Fruit fly (Drosophila melanogaster) whole organism, embryonic: ENCODE data around the gene CG32066.

Source experiments
- Bgb ChIP-seq: fragments of 200-800 bp; sonication (Bioruptor generic); IDR thresholded peaks from 2 replicates; pipeline ENCODE4 v1.3.6; 2022; ENCODE audit warnings: missing biosample characterization, missing genetic modification characterization; ENCODE audit not compliant: partially characterized antibody
- CG10209 ChIP-seq: fragments of 200-800 bp; sonication (Bioruptor generic); optimal IDR thresholded peaks from 3 replicates; lab custom pipeline; 2017; ENCODE audit warnings: missing biosample characterization, mild to moderate bottlenecking, missing genetic modification characterization, missing genetic modification reagents
- CG10979 ChIP-seq: fragments of 200-800 bp; sonication (Bioruptor generic); optimal IDR thresholded peaks from 2 replicates; lab custom pipeline; 2018; ENCODE audit warnings: missing biosample characterization, mild to moderate bottlenecking, missing genetic modification characterization, moderate library complexity
- CG11398 ChIP-seq: fragments of 200-800 bp; sonication (Bioruptor generic); optimal IDR thresholded peaks from 2 replicates; lab custom pipeline; 2016; ENCODE audit warnings: missing biosample characterization, missing genetic modification characterization
- CG12219 ChIP-seq: fragments of 200-800 bp; sonication (Bioruptor generic); optimal IDR thresholded peaks from 3 replicates; lab custom pipeline; 2018; ENCODE audit warnings: missing biosample characterization, mild to moderate bottlenecking, missing genetic modification characterization
- CG14014 ChIP-seq: fragments of 200-800 bp; sonication (Bioruptor generic); IDR thresholded peaks from 2 replicates; pipeline ENCODE4 v1.3.6; 2022; ENCODE audit warnings: missing biosample characterization, missing genetic modification characterization
- CG14710 ChIP-seq: fragments of 200-800 bp; sonication (Bioruptor generic); optimal IDR thresholded peaks from 3 replicates; lab custom pipeline; 2019; ENCODE audit warnings: missing biosample characterization, mild to moderate bottlenecking, missing genetic modification characterization, moderate library complexity
- CG15514 ChIP-seq: fragments of 200-800 bp; sonication (Bioruptor generic); optimal IDR thresholded peaks from 3 replicates; lab custom pipeline; 2017; ENCODE audit warnings: missing biosample characterization, missing genetic modification characterization, mild to moderate bottlenecking, moderate library complexity, missing genetic modification reagents
- CG16813 ChIP-seq: fragments of 200-800 bp; sonication (Bioruptor generic); IDR thresholded peaks from 3 replicates; pipeline ENCODE4 v1.3.6; 2022; ENCODE audit warnings: missing biosample characterization, missing genetic modification characterization; ENCODE audit not compliant: partially characterized antibody
- CG17186 ChIP-seq: fragments of 200-800 bp; sonication (Bioruptor generic); optimal IDR thresholded peaks from 3 replicates; lab custom pipeline; 2017; ENCODE audit warnings: missing biosample characterization, missing genetic modification reagents, missing genetic modification characterization
- CG18619 ChIP-seq: fragments of 200-800 bp; sonication (Bioruptor generic); optimal IDR thresholded peaks from 3 replicates; lab custom pipeline; 2017; ENCODE audit warnings: missing biosample characterization, mild to moderate bottlenecking, missing genetic modification characterization
- CG2120 ChIP-seq: fragments of 200-800 bp; sonication (Bioruptor generic); optimal IDR thresholded peaks from 3 replicates; lab custom pipeline; 2016; ENCODE audit warnings: missing biosample characterization, missing genetic modification characterization
- CG2678 ChIP-seq: fragments of 200-800 bp; sonication (Bioruptor generic); optimal IDR thresholded peaks from 3 replicates; lab custom pipeline; 2019; ENCODE audit warnings: missing biosample characterization, mild to moderate bottlenecking, missing genetic modification characterization, moderate library complexity
- CG2712 ChIP-seq: fragments of 200-800 bp; optimal IDR thresholded peaks from 3 replicates; lab custom pipeline; 2019; ENCODE audit warnings: missing biosample characterization, mild to moderate bottlenecking, missing genetic modification characterization, moderate library complexity
- CG30020 ChIP-seq: fragments of 200-800 bp; optimal IDR thresholded peaks from 2 replicates; lab custom pipeline; 2019; ENCODE audit warnings: missing biosample characterization, mild to moderate bottlenecking, missing genetic modification characterization, moderate library complexity
- CG30403 ChIP-seq: fragments of 200-800 bp; sonication (Bioruptor generic); optimal IDR thresholded peaks from 3 replicates; lab custom pipeline; 2016; ENCODE audit warnings: missing biosample characterization, missing genetic modification characterization
- CG3847 ChIP-seq: fragments of 200-800 bp; sonication (Bioruptor generic); IDR thresholded peaks from 2 replicates; pipeline ENCODE4 v1.3.6; 2022; ENCODE audit warnings: missing biosample characterization, missing genetic modification characterization
- CG7556 ChIP-seq: fragments of 200-800 bp; sonication (Bioruptor generic); optimal IDR thresholded peaks from 2 replicates; lab custom pipeline; 2017; ENCODE audit warnings: missing biosample characterization, mild to moderate bottlenecking, missing genetic modification characterization
- CTCF ChIP-seq: fragments of 200-800 bp; sonication (Bioruptor generic); optimal IDR thresholded peaks from 2 replicates; lab custom pipeline; 2017; ENCODE audit warnings: missing biosample characterization, mild to moderate bottlenecking, missing genetic modification characterization, moderate library complexity
- Chrac-16 ChIP-seq: fragments of 200-800 bp; sonication (Bioruptor generic); optimal IDR thresholded peaks from 3 replicates; lab custom pipeline; 2016; ENCODE audit warnings: missing biosample characterization, missing genetic modification characterization
- Dek ChIP-seq: fragments of 200-800 bp; sonication (Bioruptor generic); optimal IDR thresholded peaks from 3 replicates; lab custom pipeline; 2019; ENCODE audit warnings: missing biosample characterization, mild to moderate bottlenecking, missing genetic modification characterization, moderate library complexity
- Fer1 ChIP-seq: fragments of 200-800 bp; sonication (Bioruptor generic); optimal IDR thresholded peaks from 2 replicates; lab custom pipeline; 2017; ENCODE audit warnings: missing biosample characterization, mild to moderate bottlenecking, missing genetic modification characterization
- HmgD ChIP-seq: fragments of 200-800 bp; sonication (Bioruptor generic); optimal IDR thresholded peaks from 3 replicates; lab custom pipeline; 2016; ENCODE audit warnings: missing biosample characterization, missing genetic modification characterization
- HmgZ ChIP-seq: fragments of 200-800 bp; sonication (Bioruptor generic); optimal IDR thresholded peaks from 2 replicates; lab custom pipeline; 2018; ENCODE audit warnings: missing biosample characterization, mild to moderate bottlenecking, missing genetic modification characterization
- Hmr ChIP-seq: fragments of 200-800 bp; sonication (Bioruptor generic); optimal IDR thresholded peaks from 3 replicates; lab custom pipeline; 2017; ENCODE audit warnings: mild to moderate bottlenecking, missing biosample characterization, missing genetic modification reagents, missing genetic modification characterization
- Hr3 ChIP-seq: fragments of 200-800 bp; sonication (Bioruptor generic); optimal IDR thresholded peaks from 3 replicates; lab custom pipeline; 2016; ENCODE audit warnings: missing biosample characterization, missing genetic modification characterization
- Hsf ChIP-seq: fragments of 200-800 bp; sonication (Bioruptor generic); optimal IDR thresholded peaks from 3 replicates; lab custom pipeline; 2016; ENCODE audit warnings: missing biosample characterization, missing genetic modification characterization
- Lhr ChIP-seq: fragments of 200-800 bp; sonication (Bioruptor generic); optimal IDR thresholded peaks from 3 replicates; lab custom pipeline; 2017; ENCODE audit warnings: mild to moderate bottlenecking, missing biosample characterization, missing genetic modification reagents, missing genetic modification characterization
- Oli ChIP-seq: fragments of 200-800 bp; sonication (Bioruptor generic); optimal IDR thresholded peaks from 2 replicates; lab custom pipeline; 2018; ENCODE audit warnings: missing biosample characterization, mild to moderate bottlenecking, missing genetic modification characterization, moderate library complexity
- Xrp1 ChIP-seq: fragments of 200-800 bp; sonication (Bioruptor generic); IDR thresholded peaks from 2 replicates; pipeline ENCODE4 v1.3.6; 2022; ENCODE audit warnings: missing biosample characterization, missing genetic modification characterization
- abd-A ChIP-seq: fragments of 200-800 bp; sonication (Bioruptor generic); optimal IDR thresholded peaks from 3 replicates; lab custom pipeline; 2019; ENCODE audit warnings: missing biosample characterization, mild to moderate bottlenecking, missing genetic modification characterization, moderate library complexity
- chn ChIP-seq: fragments of 200-800 bp; sonication (Bioruptor generic); optimal IDR thresholded peaks from 2 replicates; lab custom pipeline; 2016; ENCODE audit warnings: missing biosample characterization, missing genetic modification characterization
- crc ChIP-seq: fragments of 200-800 bp; sonication (Bioruptor generic); optimal IDR thresholded peaks from 2 replicates; lab custom pipeline; 2016; ENCODE audit warnings: missing biosample characterization, missing genetic modification characterization
- danr ChIP-seq: fragments of 200-800 bp; sonication (Bioruptor generic); IDR thresholded peaks from 2 replicates; pipeline ENCODE4 v1.3.6; 2022; ENCODE audit warnings: missing biosample characterization, missing genetic modification characterization
- dm ChIP-seq: fragments of 200-800 bp; sonication (Bioruptor generic); optimal IDR thresholded peaks from 3 replicates; lab custom pipeline; 2016; ENCODE audit warnings: missing biosample characterization, missing genetic modification characterization
- dmrt11E ChIP-seq: fragments of 200-800 bp; sonication (Bioruptor generic); optimal IDR thresholded peaks from 3 replicates; lab custom pipeline; 2018; ENCODE audit warnings: missing biosample characterization, mild to moderate bottlenecking, missing genetic modification characterization, moderate library complexity
- gfzf ChIP-seq: fragments of 200-800 bp; sonication (Bioruptor generic); optimal IDR thresholded peaks from 2 replicates; lab custom pipeline; 2016; ENCODE audit warnings: missing biosample characterization, mild to moderate bottlenecking, missing genetic modification characterization, moderate library complexity
- grau ChIP-seq: fragments of 200-800 bp; optimal IDR thresholded peaks from 3 replicates; lab custom pipeline; 2019; ENCODE audit warnings: missing biosample characterization, mild to moderate bottlenecking, missing genetic modification characterization, moderate library complexity
- gsb-n ChIP-seq: fragments of 200-800 bp; sonication (Bioruptor generic); optimal IDR thresholded peaks from 3 replicates; lab custom pipeline; 2018; ENCODE audit warnings: missing biosample characterization, mild to moderate bottlenecking, missing genetic modification characterization
- ken ChIP-seq: fragments of 200-800 bp; sonication (Bioruptor generic); IDR thresholded peaks from 3 replicates; pipeline ENCODE4 v1.3.6; 2022; ENCODE audit warnings: missing biosample characterization, missing genetic modification characterization
- lola ChIP-seq, 3 experiments: fragments of >200 bp in 2 of 3; fragments of 200-800 bp in 1 of 3; sonication (Bioruptor generic) in 1 of 3; optimal IDR thresholded peaks; 2 replicates each; lab custom pipeline; 2017 to 2019; ENCODE audit warnings: missing biosample characterization in 3 of 3, missing genetic modification characterization in 3 of 3, mild to moderate bottlenecking in 1 of 3, moderate library complexity in 1 of 3
- pb ChIP-seq: fragments of 200-800 bp; sonication (Bioruptor generic); optimal IDR thresholded peaks from 3 replicates; lab custom pipeline; 2016; ENCODE audit warnings: missing biosample characterization, missing genetic modification characterization
- phol ChIP-seq: fragments of 200-800 bp; sonication (Bioruptor generic); optimal IDR thresholded peaks from 3 replicates; lab custom pipeline; 2018; ENCODE audit warnings: missing biosample characterization, mild to moderate bottlenecking, missing genetic modification characterization, moderate library complexity
- pita ChIP-seq: fragments of 200-800 bp; sonication (Bioruptor generic); optimal IDR thresholded peaks from 2 replicates; lab custom pipeline; 2017; ENCODE audit warnings: missing biosample characterization, mild to moderate bottlenecking, missing genetic modification characterization
- pzg ChIP-seq: fragments of 200-800 bp; sonication (Bioruptor generic); optimal IDR thresholded peaks from 3 replicates; lab custom pipeline; 2018; ENCODE audit warnings: missing biosample characterization, mild to moderate bottlenecking, missing genetic modification characterization, moderate library complexity
- shn ChIP-seq: fragments of 200-800 bp; sonication (Bioruptor generic); optimal IDR thresholded peaks from 3 replicates; lab custom pipeline; 2016; ENCODE audit warnings: missing biosample characterization, missing genetic modification characterization
- sim ChIP-seq: fragments of 200-800 bp; sonication (Bioruptor generic); IDR thresholded peaks from 2 replicates; pipeline ENCODE4 v1.3.6; 2022; ENCODE audit warnings: missing biosample characterization, missing genetic modification characterization
- slbo ChIP-seq: fragments of 200-800 bp; sonication (Bioruptor generic); IDR thresholded peaks from 2 replicates; pipeline ENCODE4 v1.3.6; 2022; ENCODE audit warnings: missing biosample characterization, missing genetic modification characterization
- sqz ChIP-seq: fragments of 200-800 bp; sonication (Bioruptor generic); optimal IDR thresholded peaks from 3 replicates; lab custom pipeline; 2018; ENCODE audit warnings: missing biosample characterization, mild to moderate bottlenecking, missing genetic modification characterization
- sug ChIP-seq: fragments of 200-800 bp; optimal IDR thresholded peaks from 2 replicates; lab custom pipeline; 2019; ENCODE audit warnings: missing biosample characterization, mild to moderate bottlenecking, missing genetic modification characterization, moderate library complexity
- zen ChIP-seq: fragments of 200-800 bp; sonication (Bioruptor generic); optimal IDR thresholded peaks from 3 replicates; lab custom pipeline; 2018; ENCODE audit warnings: missing biosample characterization, mild to moderate bottlenecking, missing genetic modification characterization, moderate library complexity

The CG32066 gene

dm6 chr3L:10698182-10698581, 37.4 kb upstream of the CG32066 start:
- TF ChIP-seq sug (tag; lab: Kevin White, UChicago), result peak; percentile 62
- TF ChIP-seq CTCF (GFP tag; lab: Kevin White, UChicago), result peak; percentile 69
- peak; percentile 83 for TF ChIP-seq CG14710 (tag; lab: Kevin White, UChicago)
- TF ChIP-seq danr (GFP tag; lab: Robert Waterston, UW), result no peak
- TF ChIP-seq dmrt11E (tag; lab: Kevin White, UChicago), result peak; percentile 0
- TF ChIP-seq Hr3 (GFP tag; lab: Kevin White, UChicago), result peak; percentile 1
- TF ChIP-seq Hsf (GFP tag; lab: Kevin White, UChicago), result no peak
- TF ChIP-seq phol (tag; lab: Kevin White, UChicago), result peak; percentile 52
- no peak for TF ChIP-seq Oli (tag; lab: Kevin White, UChicago)
- TF ChIP-seq CG10209, result peak; percentile 18
- peak; percentile 4 for TF ChIP-seq CG30403 (GFP tag; lab: Kevin White, UChicago)
- no peak for TF ChIP-seq sim
- TF ChIP-seq CG12219 (GFP tag; lab: Kevin White, UChicago), result no peak
- TF ChIP-seq zen (tag; lab: Kevin White, UChicago), result peak; percentile 9
- no peak for TF ChIP-seq sqz
- TF ChIP-seq Xrp1 (GFP tag; lab: Robert Waterston, UW), result peak; percentile 31; the same call in 1 of the 2 replicates
- peak; percentile 53 for TF ChIP-seq CG2712 (tag; lab: Kevin White, UChicago)
- 0 out of 3 replicates have a peak, but pooled peaks have one; percentile 35 for TF ChIP-seq CG16813 (GFP tag; lab: Robert Waterston, UW)
- TF ChIP-seq crc (GFP tag; lab: Kevin White, UChicago), result no peak
- TF ChIP-seq Fer1 (GFP tag; lab: Kevin White, UChicago), result peak; percentile 23
- peak; percentile 40 for TF ChIP-seq Hmr (GFP tag; lab: Kevin White, UChicago)
- TF ChIP-seq CG10979 (tag; lab: Kevin White, UChicago), result no peak
- TF ChIP-seq chn (GFP tag; lab: Kevin White, UChicago), result no peak
- TF ChIP-seq CG2678, result peak; percentile 30
- no peak for TF ChIP-seq Chrac-16 (GFP tag; lab: Kevin White, UChicago)
- TF ChIP-seq CG17186 (GFP tag; lab: Kevin White, UChicago), result peak; percentile 8
- TF ChIP-seq CG11398 (GFP tag; lab: Kevin White, UChicago), result no peak
- peak; percentile 34 for TF ChIP-seq Lhr (GFP tag; lab: Kevin White, UChicago)
- TF ChIP-seq lola (GFP tag; optimal IDR thresholded peaks at IDR 0.05; lab: Kevin White, UChicago), result peak in 1 of 3 experiments; percentile 31
- TF ChIP-seq HmgD (GFP tag; lab: Kevin White, UChicago), result no peak
- TF ChIP-seq grau (tag; lab: Kevin White, UChicago), result peak; percentile 29
- no peak for TF ChIP-seq shn (GFP tag; lab: Kevin White, UChicago)
- peak; percentile 74 for TF ChIP-seq CG15514 (GFP tag; lab: Kevin White, UChicago)
- no peak for TF ChIP-seq CG14014 (GFP tag; lab: Robert Waterston, UW)
- TF ChIP-seq pb (GFP tag; lab: Kevin White, UChicago), result no peak
- peak; percentile 62 for TF ChIP-seq pita (GFP tag; lab: Kevin White, UChicago)
- TF ChIP-seq slbo (GFP tag; lab: Robert Waterston, UW), result peak; percentile 59
- no peak for TF ChIP-seq CG18619
- TF ChIP-seq abd-A, result peak; percentile 28
- peak; percentile 25 for TF ChIP-seq CG30020 (tag; lab: Kevin White, UChicago)
- TF ChIP-seq pzg (GFP tag; lab: Kevin White, UChicago), result peak; percentile 61
- TF ChIP-seq CG2120, result peak; percentile 28
- TF ChIP-seq CG3847, result peak; percentile 72; the same call in 1 of the 2 replicates
- TF ChIP-seq Dek, result peak; percentile 10
- TF ChIP-seq ken (GFP tag; lab: Robert Waterston, UW), result no peak
- TF ChIP-seq gsb-n (tag; lab: Kevin White, UChicago), result no peak
- TF ChIP-seq gfzf (GFP tag; lab: Kevin White, UChicago), result peak; percentile 42
- no peak for TF ChIP-seq Bgb (GFP tag; lab: Robert Waterston, UW)
- TF ChIP-seq dm (GFP tag; lab: Kevin White, UChicago), result no peak
- peak; percentile 21 for TF ChIP-seq CG7556 (GFP tag; lab: Kevin White, UChicago)
- TF ChIP-seq HmgZ (tag; lab: Kevin White, UChicago), result peak; percentile 52
